Worm (Caenorhabditis elegans) whole organism, early embryonic: ENCODE data around the gene twk-25.

Experiments
- B0310.2 ChIP-seq: sonication (generic microtip); optimal IDR thresholded peaks from 2 replicates; lab custom pipeline; 2016; ENCODE audit warnings: mild to moderate bottlenecking, missing genetic modification characterization, missing compliant biosample characterization
- F13C5.2 ChIP-seq: sonication (generic microtip); optimal IDR thresholded peaks from 2 replicates; lab custom pipeline; 2017; ENCODE audit warnings: mild to moderate bottlenecking, missing genetic modification characterization, inconsistent platforms, missing compliant biosample characterization
- aly-1 ChIP-seq: sonication (generic microtip); optimal IDR thresholded peaks from 2 replicates; lab custom pipeline; 2016; ENCODE audit warnings: missing genetic modification characterization, missing compliant biosample characterization
- ama-1 ChIP-seq: fragments of 150-350 bp; optimal IDR thresholded peaks from 2 replicates; lab custom pipeline; 2014
- ceh-13 ChIP-seq: fragments of 200-800 bp; sonication (Bioruptor generic); optimal IDR thresholded peaks from 2 replicates; lab custom pipeline; 2018; ENCODE audit warnings: mild to moderate bottlenecking, missing genetic modification characterization, missing compliant biosample characterization
- ceh-36 ChIP-seq: sonication (generic microtip); optimal IDR thresholded peaks from 2 replicates; lab custom pipeline; 2016; ENCODE audit warnings: missing genetic modification characterization, inconsistent platforms, missing compliant biosample characterization
- ets-7 ChIP-seq: sonication (generic microtip); optimal IDR thresholded peaks from 2 replicates; lab custom pipeline; 2016; ENCODE audit warnings: missing genotype, missing genetic modification characterization, missing compliant biosample characterization
- flt-1 ChIP-seq: fragments of 200-800 bp; sonication (Bioruptor generic); IDR thresholded peaks from 2 replicates; pipeline ENCODE4 v1.3.6; 2022; ENCODE audit warnings: missing genetic modification characterization, missing compliant biosample characterization
- hmbx-1 ChIP-seq: sonication (generic microtip); optimal IDR thresholded peaks from 2 replicates; lab custom pipeline; 2016; ENCODE audit warnings: mild to moderate bottlenecking, missing genetic modification characterization, missing compliant biosample characterization
- hmg-4 ChIP-seq: fragments of 200-800 bp; sonication (Bioruptor generic); optimal IDR thresholded peaks from 2 replicates; lab custom pipeline; 2018; ENCODE audit warnings: mild to moderate bottlenecking, missing genetic modification characterization, missing compliant biosample characterization
- hnd-1 ChIP-seq: sonication (generic microtip); optimal IDR thresholded peaks from 2 replicates; lab custom pipeline; 2016; ENCODE audit warnings: missing genetic modification characterization, missing compliant biosample characterization
- pes-1 ChIP-seq: fragments of 200-800 bp; sonication (Bioruptor generic); IDR thresholded peaks from 2 replicates; pipeline ENCODE4 v1.3.6; 2022; ENCODE audit warnings: missing genetic modification reagents, missing genetic modification characterization, missing compliant biosample characterization
- scrt-1 ChIP-seq: fragments of 200-800 bp; sonication (Bioruptor generic); IDR thresholded peaks from 2 replicates; pipeline ENCODE4 v1.3.6; 2022; ENCODE audit warnings: missing genetic modification characterization, missing compliant biosample characterization
- sea-1 ChIP-seq: fragments of 200-800 bp; sonication (Bioruptor generic); conservative IDR thresholded peaks from 2 replicates; pipeline ENCODE4 v1.3.6; 2022; ENCODE audit warnings: missing genetic modification characterization, missing compliant biosample characterization
- tbx-11 ChIP-seq: fragments of 200-800 bp; sonication (Bioruptor generic); IDR thresholded peaks from 2 replicates; pipeline ENCODE4 v1.3.6; 2022; ENCODE audit warnings: missing genetic modification characterization, missing compliant biosample characterization
- tbx-37 ChIP-seq: fragments of 200-800 bp; sonication (Bioruptor generic); conservative IDR thresholded peaks from 2 replicates; pipeline ENCODE4 v1.3.6; 2022; ENCODE audit warnings: missing genetic modification reagents, missing genetic modification characterization, missing compliant biosample characterization
- tra-4 ChIP-seq: sonication (generic microtip); optimal IDR thresholded peaks from 2 replicates; lab custom pipeline; 2017; ENCODE audit warnings: missing genetic modification characterization, missing compliant biosample characterization

twk-25 gene

DNA sequence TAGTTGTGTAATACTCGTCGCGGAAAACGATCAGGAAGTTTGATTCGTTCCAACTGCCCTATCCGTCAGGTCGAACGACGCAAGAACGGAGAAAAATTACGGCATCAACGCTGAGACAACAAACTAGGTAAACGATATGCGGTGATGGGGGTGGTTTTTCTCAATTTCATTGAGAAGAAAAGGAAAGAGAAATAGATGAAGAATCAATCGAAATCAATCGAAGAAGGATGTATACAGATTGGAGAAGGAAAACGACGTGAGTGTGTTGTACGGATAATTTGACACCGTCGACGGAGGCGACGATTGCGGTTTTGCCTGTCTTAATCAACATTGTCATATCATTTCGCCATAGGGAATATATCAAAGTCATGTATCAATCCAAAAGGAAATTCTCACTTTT lies 10.6 kb upstream of the twk-25 start:
- TF ChIP-seq tra-4 (tag; lab: Kevin White, UChicago) (no peak), hmg-4 (GFP tag; lab: Kevin White, UChicago) (no peak), ets-7 (tag; lab: Kevin White, UChicago) (no peak), hnd-1 (tag; lab: Kevin White, UChicago) (no peak), B0310.2 (tag; lab: Kevin White, UChicago) (no peak), tbx-37 (GFP tag; lab: Robert Waterston, UW) (no peak), tbx-11 (GFP tag; lab: Robert Waterston, UW) (no peak), hmbx-1 (no peak), sea-1 (GFP tag; lab: Robert Waterston, UW) (no peak), F13C5.2 (no peak), pes-1 (GFP tag; lab: Robert Waterston, UW) (no peak), ama-1 (no peak), aly-1 (tag; lab: Kevin White, UChicago) (no peak), ceh-13 (GFP tag; lab: Kevin White, UChicago) (no peak), flt-1 (GFP tag; lab: Robert Waterston, UW) (no peak), ceh-36 (no peak), scrt-1 (GFP tag; lab: Robert Waterston, UW) (no peak)

ce11 chrIV:11494924-11495323 lies 9.6 kb upstream of the twk-25 start:
- TF ChIP-seq F13C5.2 (peak; percentile 2), flt-1 (GFP tag; lab: Robert Waterston, UW) (no peak)

ce11 chrIV:11497312-11497711 lies 7.2 kb upstream of the twk-25 start:
- TF ChIP-seq scrt-1 (GFP tag; lab: Robert Waterston, UW) (peak; percentile 70; the same call in 1 of the 2 replicates), sea-1 (GFP tag; lab: Robert Waterston, UW) (peak; percentile 67), tbx-37 (GFP tag; lab: Robert Waterston, UW) (peak; percentile 42), flt-1 (GFP tag; lab: Robert Waterston, UW) (peak; percentile 48; the same call in 1 of the 2 replicates), ceh-36 (peak; percentile 51), pes-1 (GFP tag; lab: Robert Waterston, UW) (peak; percentile 72)

- TF ChIP-seq tbx-11 (GFP tag; lab: Robert Waterston, UW): no peak
- TF ChIP-seq ceh-13 (GFP tag; lab: Kevin White, UChicago): no peak
- TF ChIP-seq aly-1 (tag; lab: Kevin White, UChicago): no peak
- TF ChIP-seq pes-1 (GFP tag; lab: Robert Waterston, UW): no peak
- TF ChIP-seq ama-1: no peak
- no peak for TF ChIP-seq hnd-1 (tag; lab: Kevin White, UChicago)
- TF ChIP-seq hmg-4 (GFP tag; lab: Kevin White, UChicago): no peak
- TF ChIP-seq tra-4 (tag; lab: Kevin White, UChicago): no peak
- no peak for TF ChIP-seq tbx-37 (GFP tag; lab: Robert Waterston, UW)
- TF ChIP-seq sea-1 (GFP tag; lab: Robert Waterston, UW): no peak
Observed at ce11 chrIV:11498169-11498568, 6.3 kb upstream of the twk-25 start, which contains the start of gene sms-1. Gene sms-1, minus strand, starts transcription at chrIV:11498174.

DNA sequence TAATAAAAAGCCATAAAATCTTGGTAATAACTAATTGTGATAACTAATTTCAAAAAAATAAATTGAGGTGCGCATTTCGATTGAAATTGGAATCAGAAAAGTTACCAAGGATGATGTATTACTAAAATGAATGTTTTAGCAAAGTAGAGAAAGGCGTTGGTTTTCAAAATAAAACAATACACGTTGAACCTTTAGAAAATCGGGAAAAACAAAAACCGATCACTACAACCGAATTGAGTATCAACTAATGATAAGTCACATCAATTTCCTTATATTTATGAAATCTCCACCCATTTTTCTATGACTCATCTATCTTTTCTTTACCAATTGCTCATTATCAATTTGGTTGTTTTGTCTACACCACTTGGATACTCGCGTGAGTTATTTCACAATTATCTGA lies 4.1 kb upstream of the twk-25 start, which contains the start of gene H21P03.10:
Gene H21P03.10 (plus strand): TSS at position 301 of the 400 bp plus-strand sequence.
- TF ChIP-seq hmg-4 (GFP tag; lab: Kevin White, UChicago): no peak
- TF ChIP-seq scrt-1 (GFP tag; lab: Robert Waterston, UW): no peak
- no peak for TF ChIP-seq sea-1 (GFP tag; lab: Robert Waterston, UW)
- no peak for TF ChIP-seq ceh-36
- TF ChIP-seq hnd-1 (tag; lab: Kevin White, UChicago): no peak
- TF ChIP-seq tbx-37 (GFP tag; lab: Robert Waterston, UW): no peak
- TF ChIP-seq ceh-13 (GFP tag; lab: Kevin White, UChicago): no peak
- TF ChIP-seq ama-1: no peak
- no peak for TF ChIP-seq tbx-11 (GFP tag; lab: Robert Waterston, UW)
- no peak for TF ChIP-seq hmbx-1
- no peak for TF ChIP-seq B0310.2 (tag; lab: Kevin White, UChicago)

ce11 chrIV:11503654-11504053 lies 862 bp upstream of the twk-25 start:
- TF ChIP-seq F13C5.2 (no peak), tra-4 (tag; lab: Kevin White, UChicago) (no peak), hmg-4 (GFP tag; lab: Kevin White, UChicago) (no peak), hmbx-1 (no peak), flt-1 (GFP tag; lab: Robert Waterston, UW) (no peak), scrt-1 (GFP tag; lab: Robert Waterston, UW) (no peak), pes-1 (GFP tag; lab: Robert Waterston, UW) (no peak), aly-1 (tag; lab: Kevin White, UChicago) (no peak), B0310.2 (tag; lab: Kevin White, UChicago) (no peak), ama-1 (no peak), tbx-11 (GFP tag; lab: Robert Waterston, UW) (no peak), hnd-1 (tag; lab: Kevin White, UChicago) (no peak), sea-1 (GFP tag; lab: Robert Waterston, UW) (no peak), ceh-13 (GFP tag; lab: Kevin White, UChicago) (no peak)

ce11 chrIV:11510664-11511063 lies 6.1 kb downstream of the twk-25 start, which contains the start of gene M04B2.6:
Gene M04B2.6, minus strand, starts transcription at chrIV:11510764.
- TF ChIP-seq tra-4 (tag; lab: Kevin White, UChicago): no peak
- no peak for TF ChIP-seq ceh-36
- TF ChIP-seq hmg-4 (GFP tag; lab: Kevin White, UChicago): no peak
- no peak for TF ChIP-seq flt-1 (GFP tag; lab: Robert Waterston, UW)
- TF ChIP-seq ama-1: no peak
- no peak for TF ChIP-seq sea-1 (GFP tag; lab: Robert Waterston, UW)
- no peak for TF ChIP-seq tbx-37 (GFP tag; lab: Robert Waterston, UW)
- no peak for TF ChIP-seq ceh-13 (GFP tag; lab: Kevin White, UChicago)
- TF ChIP-seq hmbx-1: no peak
- TF ChIP-seq aly-1 (tag; lab: Kevin White, UChicago): no peak
- no peak for TF ChIP-seq B0310.2 (tag; lab: Kevin White, UChicago)
- TF ChIP-seq hnd-1 (tag; lab: Kevin White, UChicago): no peak
